Worm (Caenorhabditis elegans): ENCODE data around the gene F58F12.2.

The F58F12.2 gene

DNA sequence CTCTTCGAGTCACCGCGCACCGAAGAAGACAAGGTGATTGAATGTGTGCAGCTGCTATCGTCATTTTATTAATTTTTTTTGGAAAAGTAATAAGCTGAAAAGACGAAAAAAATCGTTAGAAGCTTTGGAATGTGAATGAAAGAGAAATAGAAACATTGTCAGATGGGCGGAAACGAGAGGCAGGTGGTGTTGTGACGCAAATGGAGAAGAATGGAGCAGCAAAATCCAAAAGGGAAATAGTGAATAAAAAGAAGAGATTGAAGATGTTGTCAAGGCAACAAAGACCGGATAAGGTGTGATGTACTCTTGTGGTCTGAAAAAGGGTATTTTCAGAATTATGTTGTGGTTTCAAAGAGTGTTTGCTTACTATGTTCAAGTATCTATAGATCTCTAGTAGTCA lies 45.4 kb downstream of the F58F12.2 start:
- TF ChIP-seq ceh-45 (GFP tag; IDR thresholded peaks at IDR 0.05) (no peak), unc-3 (GFP tag; conservative IDR thresholded peaks at IDR 0.05) (no peak), unc-3 (tag; optimal IDR thresholded peaks at IDR 0.05) (no peak), ahr-1 (tag; optimal IDR thresholded peaks at IDR 0.05) (no peak), K02D7.2 (tag; optimal IDR thresholded peaks at IDR 0.05) (no peak), ceh-9 (tag; optimal IDR thresholded peaks at IDR 0.05) (no peak), gmeb-2 (tag; optimal IDR thresholded peaks at IDR 0.05) (no peak), pha-2 (tag; optimal IDR thresholded peaks at IDR 0.05) (no peak), ceh-48 (tag; optimal IDR thresholded peaks at IDR 0.05) (no peak), ceh-22 (tag; optimal IDR thresholded peaks at IDR 0.05) (no peak), pha-4 (tag; optimal IDR thresholded peaks at IDR 0.05) (no peak), ceh-2 (tag; optimal IDR thresholded peaks at IDR 0.05) (no peak), syd-9 (tag; optimal IDR thresholded peaks at IDR 0.05) (no peak), pat-9 (tag; optimal IDR thresholded peaks at IDR 0.05) (no peak), odd-2 (tag; optimal IDR thresholded peaks at IDR 0.05) (no peak), ceh-34 (tag; optimal IDR thresholded peaks at IDR 0.05) (no peak), tbx-2 (tag; optimal IDR thresholded peaks at IDR 0.05) (no peak), mec-3 (tag; optimal IDR thresholded peaks at IDR 0.05; ENCODE audit: borderline replicate concordance) (no peak), zip-5 (tag; optimal IDR thresholded peaks at IDR 0.05) (no peak), ceh-14 (tag; optimal IDR thresholded peaks at IDR 0.05) (no peak)

DNA sequence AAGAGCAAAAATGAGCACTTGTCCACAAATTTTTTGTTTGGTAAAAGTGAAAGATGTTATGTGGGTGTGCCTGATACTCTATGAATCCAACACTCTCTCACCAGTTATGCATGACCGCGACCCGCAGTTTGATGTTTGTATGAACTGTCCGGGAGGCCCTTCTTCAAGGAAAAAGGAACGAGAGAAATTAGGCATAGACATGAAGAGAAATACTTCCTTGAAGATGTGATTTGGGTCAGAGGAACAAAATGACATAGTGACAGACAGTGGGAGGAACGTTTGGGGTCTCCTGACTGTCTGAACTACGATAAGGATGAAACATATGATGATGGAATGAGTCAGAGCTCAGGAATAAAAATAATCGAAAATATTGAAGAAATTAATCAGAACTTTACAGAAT lies 46.8 kb downstream of the F58F12.2 start:
- TF ChIP-seq ceh-30 (tag; optimal IDR thresholded peaks at IDR 0.05), result no peak
- no peak for TF ChIP-seq odd-2 (tag; optimal IDR thresholded peaks at IDR 0.05)
- TF ChIP-seq nhr-232 (tag; optimal IDR thresholded peaks at IDR 0.05), result no peak
- TF ChIP-seq syd-9 (tag; optimal IDR thresholded peaks at IDR 0.05), result no peak
- TF ChIP-seq ceh-45 (GFP tag; IDR thresholded peaks at IDR 0.05), result no peak
- TF ChIP-seq pha-2 (tag; optimal IDR thresholded peaks at IDR 0.05), result no peak
- no peak for TF ChIP-seq Y22D7AL.16 (tag; optimal IDR thresholded peaks at IDR 0.05)
- TF ChIP-seq ets-4 (tag; optimal IDR thresholded peaks at IDR 0.05), result no peak
- TF ChIP-seq elt-2 (tag; optimal IDR thresholded peaks at IDR 0.05), result no peak
- no peak for TF ChIP-seq ceh-48 (tag; optimal IDR thresholded peaks at IDR 0.05)
- TF ChIP-seq ttx-3 (tag; optimal IDR thresholded peaks at IDR 0.05), result no peak
- no peak for TF ChIP-seq zip-5 (tag; optimal IDR thresholded peaks at IDR 0.05)
- TF ChIP-seq pat-9 (tag; optimal IDR thresholded peaks at IDR 0.05), result no peak
- no peak for TF ChIP-seq hlh-8 (tag; optimal IDR thresholded peaks at IDR 0.05)

DNA sequence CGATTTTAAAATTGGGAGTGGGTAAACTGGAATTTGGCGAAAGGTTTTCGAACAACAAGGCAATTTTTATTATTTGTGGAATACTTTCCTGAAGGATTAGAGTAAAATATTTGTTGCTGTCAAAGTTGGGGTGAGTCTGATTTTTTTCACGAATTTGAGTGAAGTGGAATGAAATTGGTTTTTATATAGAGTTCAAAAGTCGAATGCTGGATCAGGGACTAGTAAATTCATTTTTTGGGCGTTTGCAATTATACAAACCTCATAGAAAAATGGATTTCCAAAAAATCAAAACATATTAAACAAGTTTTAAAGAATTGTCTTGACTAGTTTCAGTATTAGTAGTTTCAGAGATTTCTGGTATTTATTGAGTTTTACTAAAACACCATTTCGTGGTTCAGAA lies 47.9 kb downstream of the F58F12.2 start, which contains the start of gene C32D5.7:
Gene C32D5.7 (minus strand): TSS at position 101 of the 400 bp plus-strand sequence.
- TF ChIP-seq hlh-15 (tag; optimal IDR thresholded peaks at IDR 0.05) (no peak), K09A11.1 (tag; optimal IDR thresholded peaks at IDR 0.05; ENCODE audit: insufficient read depth) (no peak), fkh-10 (GFP tag; optimal IDR thresholded peaks at IDR 0.05) (no peak), K02D7.2 (tag; optimal IDR thresholded peaks at IDR 0.05) (no peak)

DNA sequence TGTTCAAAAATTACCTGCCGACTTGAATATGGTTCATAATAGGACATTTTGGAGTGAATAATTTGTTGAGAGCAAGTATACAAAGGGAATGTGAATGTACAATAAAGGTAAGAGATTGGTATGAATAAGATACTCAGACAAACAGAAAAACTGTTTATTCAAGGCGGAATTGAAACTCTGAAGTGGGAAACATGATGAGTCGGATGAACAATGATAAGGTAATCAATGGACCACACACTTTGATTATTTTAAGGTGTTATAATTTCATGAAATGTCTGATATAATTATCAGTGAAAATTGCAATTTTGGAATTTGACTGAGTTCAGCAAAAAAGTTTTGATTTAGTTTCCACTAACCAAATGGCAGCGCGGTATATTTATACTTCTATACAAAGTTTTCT lies 48.3 kb downstream of the F58F12.2 start:
- peak; percentile 41 for TF ChIP-seq dve-1 (tag; optimal IDR thresholded peaks at IDR 0.05)
- no peak for TF ChIP-seq ceh-45 (GFP tag; IDR thresholded peaks at IDR 0.05)

All from whole organism, late embryonic.